Worm (Caenorhabditis elegans): ENCODE measurements around the gene nlp-61.

DNA sequence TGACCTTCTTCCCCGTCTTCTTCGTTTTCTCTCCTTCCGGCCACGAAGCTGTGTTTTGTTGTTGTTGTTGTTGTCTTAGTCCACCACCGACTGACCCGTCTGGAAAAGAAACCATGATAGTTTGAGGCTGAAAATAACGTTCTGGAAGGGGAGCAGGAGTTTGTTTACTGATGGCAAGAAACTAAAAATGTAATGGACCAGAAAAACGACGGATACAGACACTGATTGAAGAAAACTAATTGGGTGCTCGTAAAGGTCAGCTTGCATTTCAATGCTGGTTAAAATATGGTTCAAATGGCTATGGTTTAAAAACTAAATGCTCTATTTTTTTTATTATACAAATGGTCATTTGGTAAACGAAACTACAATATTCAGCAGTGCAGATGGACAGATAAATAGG is 17.9 kb downstream of the nlp-61 start, which contains the start of gene F26A10.2:
- TF ChIP-seq pha-4 (tag; optimal IDR thresholded peaks at IDR 0.05) (no peak), jun-1 (tag; optimal IDR thresholded peaks at IDR 0.05) (no peak), daf-12 (tag; optimal IDR thresholded peaks at IDR 0.05) (no peak), zag-1 (tag; optimal IDR thresholded peaks at IDR 0.05) (no peak), egl-27 (tag; optimal IDR thresholded peaks at IDR 0.05) (no peak), ama-1 (optimal IDR thresholded peaks at IDR 0.05) (no peak), nhr-12 (tag; optimal IDR thresholded peaks at IDR 0.05) (no peak), R02D3.7 (tag; optimal IDR thresholded peaks at IDR 0.05) (no peak), ztf-11 (tag; optimal IDR thresholded peaks at IDR 0.05) (no peak)
